Worm (Caenorhabditis elegans) whole organism, mixed stage, embryonic: ENCODE data around the gene W03C9.8.

Experiments
- blmp-1 ChIP-seq: fragments of 150-350 bp; optimal IDR thresholded peaks from 2 replicates; lab custom pipeline; 2014; ENCODE audit warnings: missing biosample characterization, missing genetic modification characterization
- elt-1 ChIP-seq: sonication (generic microtip); optimal IDR thresholded peaks from 2 replicates; lab custom pipeline; 2017; ENCODE audit warnings: missing genetic modification characterization, mild to moderate bottlenecking, missing compliant biosample characterization, antibody characterized with exemption, moderate library complexity, borderline replicate concordance; ENCODE audit not compliant: insufficient read depth
- lsy-2 ChIP-seq: fragments of 150-350 bp; optimal IDR thresholded peaks from 2 replicates; lab custom pipeline; 2014; ENCODE audit warnings: missing biosample characterization, missing genetic modification characterization
- nhr-12 ChIP-seq: fragments of 150-350 bp; optimal IDR thresholded peaks from 2 replicates; lab custom pipeline; 2014; ENCODE audit warnings: missing biosample characterization, missing genetic modification characterization
- nhr-76 ChIP-seq: sonication (generic microtip); optimal IDR thresholded peaks from 2 replicates; lab custom pipeline; 2017; ENCODE audit warnings: missing biosample characterization, missing genetic modification characterization
- snpc-4 ChIP-seq: fragments of 150-350 bp; optimal IDR thresholded peaks from 2 replicates; lab custom pipeline; 2014; ENCODE audit warnings: missing biosample characterization, missing genetic modification characterization
- unc-39 ChIP-seq: fragments of 150-350 bp; optimal IDR thresholded peaks from 2 replicates; lab custom pipeline; 2014; ENCODE audit warnings: missing biosample characterization, missing genetic modification characterization
- unc-62 ChIP-seq: fragments of 150-350 bp; optimal IDR thresholded peaks from 2 replicates; lab custom pipeline; 2014; ENCODE audit warnings: missing biosample characterization, missing genetic modification reagents, missing genetic modification characterization
- ztf-11 ChIP-seq: fragments of 150-350 bp; optimal IDR thresholded peaks from 2 replicates; lab custom pipeline; 2014; ENCODE audit warnings: missing biosample characterization, missing genetic modification characterization

ce11 chrII:11994940-11995339 is 46.4 kb downstream of the W03C9.8 start:
- TF ChIP-seq nhr-12 (tag; lab: Kevin White, UChicago), result no peak
- TF ChIP-seq snpc-4 (tag; lab: Kevin White, UChicago), result no peak
- TF ChIP-seq elt-1 (tag; lab: Kevin White, UChicago), result no peak
- no peak for TF ChIP-seq unc-62
- TF ChIP-seq ztf-11 (tag; lab: Kevin White, UChicago), result no peak
- TF ChIP-seq nhr-76, result no peak
- TF ChIP-seq blmp-1 (tag; lab: Kevin White, UChicago), result no peak
- TF ChIP-seq unc-39 (tag; lab: Kevin White, UChicago), result no peak
- TF ChIP-seq lsy-2, result no peak
